Fruit fly (Drosophila melanogaster) Kc167 (cell line): ENCODE measurements around the gene C15.

Source experiments
- Myc ChIP-seq: fragments of >200 bp; optimal IDR thresholded peaks from 2 replicates; lab custom pipeline; 2017; ENCODE audit warnings: missing external identifiers
- Sin3A ChIP-seq: fragments of >200 bp; optimal IDR thresholded peaks from 2 replicates; lab custom pipeline; 2018; ENCODE audit warnings: missing external identifiers
- h ChIP-seq: fragments of >200 bp; optimal IDR thresholded peaks from 3 replicates; lab custom pipeline; 2018; ENCODE audit warnings: missing external identifiers
- insv ChIP-seq: fragments of >200 bp; optimal IDR thresholded peaks from 3 replicates; lab custom pipeline; 2018; ENCODE audit warnings: missing external identifiers
- psq ChIP-seq: fragments of >200 bp; optimal IDR thresholded peaks from 2 replicates; lab custom pipeline; 2017; ENCODE audit warnings: missing external identifiers
- ttk ChIP-seq: sonication (Bioruptor generic); optimal IDR thresholded peaks from 2 replicates; lab custom pipeline; 2017; ENCODE audit warnings: missing external identifiers

Gene C15

dm6 chr3R:21499131-21500036 lies at the start of gene C15:
Gene C15, plus strand, starts transcription at chr3R:21499986.
- TF ChIP-seq h (lab: Kevin White, UChicago) (no peak), insv (lab: Kevin White, UChicago) (no peak), Sin3A (lab: Kevin White, UChicago) (no peak), ttk (lab: Kevin White, UChicago) (no peak), Myc (lab: Kevin White, UChicago) (no peak), psq (no peak)

DNA sequence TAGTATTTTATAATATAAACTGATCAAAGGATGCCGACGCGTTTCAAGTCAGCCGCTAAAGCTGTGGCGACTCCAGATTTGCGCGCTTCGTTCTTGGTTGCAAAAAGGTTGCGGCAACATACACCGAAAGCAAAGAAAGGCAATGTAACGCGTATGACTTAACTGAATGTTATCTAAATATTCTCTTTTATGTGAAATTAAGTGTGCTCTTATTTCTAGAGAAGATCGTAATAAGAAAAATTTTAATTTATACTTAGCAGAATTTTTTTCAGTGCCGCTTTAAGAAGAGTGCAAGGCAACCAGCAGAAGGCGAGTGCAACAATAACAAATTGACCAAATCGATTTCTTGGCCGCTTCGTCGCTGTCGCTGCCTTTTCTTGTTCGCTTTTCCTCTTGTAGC lies 47.7 kb upstream of the C15 start:
- TF ChIP-seq insv (lab: Kevin White, UChicago) (no peak), h (lab: Kevin White, UChicago) (no peak), Sin3A (lab: Kevin White, UChicago) (no peak), psq (no peak), Myc (lab: Kevin White, UChicago) (no peak), ttk (lab: Kevin White, UChicago) (no peak)

dm6 chr3R:21456774-21457173 lies 43.0 kb upstream of the C15 start:
- TF ChIP-seq ttk (lab: Kevin White, UChicago): no peak
- TF ChIP-seq Myc (lab: Kevin White, UChicago): no peak
- no peak for TF ChIP-seq insv (lab: Kevin White, UChicago)
- TF ChIP-seq psq: no peak
- TF ChIP-seq h (lab: Kevin White, UChicago): no peak
- TF ChIP-seq Sin3A (lab: Kevin White, UChicago): no peak

dm6 chr3R:21458445-21458844 lies 41.3 kb upstream of the C15 start:
- TF ChIP-seq Sin3A (lab: Kevin White, UChicago): no peak
- no peak for TF ChIP-seq Myc (lab: Kevin White, UChicago)
- TF ChIP-seq psq: no peak
- no peak for TF ChIP-seq h (lab: Kevin White, UChicago)
- TF ChIP-seq ttk (lab: Kevin White, UChicago): no peak
- TF ChIP-seq insv (lab: Kevin White, UChicago): no peak

dm6 chr3R:21459948-21460347 lies 39.8 kb upstream of the C15 start:
- TF ChIP-seq psq (no peak), Sin3A (lab: Kevin White, UChicago) (no peak), ttk (lab: Kevin White, UChicago) (no peak), h (lab: Kevin White, UChicago) (no peak)

- TF ChIP-seq psq (no peak), Sin3A (lab: Kevin White, UChicago) (no peak), insv (lab: Kevin White, UChicago) (no peak)
Observed at dm6 chr3R:21470272-21470671, 29.5 kb upstream of the C15 start.

DNA sequence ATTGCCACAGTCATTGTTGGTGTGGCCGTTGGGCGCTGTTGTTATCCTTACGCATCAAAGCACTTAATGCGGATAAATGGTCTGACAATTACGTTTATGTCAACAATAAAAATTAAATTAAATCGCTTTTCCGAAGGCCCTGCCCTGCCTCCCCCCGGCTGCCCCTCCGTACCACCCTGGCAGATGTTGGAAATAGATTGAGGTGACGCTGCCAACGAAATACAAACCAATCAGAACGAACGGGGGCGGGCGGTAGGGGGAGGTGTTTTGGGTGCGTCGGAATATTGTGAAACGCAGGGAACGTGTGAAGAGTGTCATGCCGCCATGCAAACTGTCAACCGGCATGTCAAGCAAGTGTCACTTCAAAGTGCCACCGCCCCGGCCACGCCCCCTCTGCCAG lies 28.6 kb upstream of the C15 start:
- TF ChIP-seq insv (lab: Kevin White, UChicago): no peak
- no peak for TF ChIP-seq ttk (lab: Kevin White, UChicago)
- no peak for TF ChIP-seq Myc (lab: Kevin White, UChicago)
- TF ChIP-seq h (lab: Kevin White, UChicago): no peak
- TF ChIP-seq psq: no peak

DNA sequence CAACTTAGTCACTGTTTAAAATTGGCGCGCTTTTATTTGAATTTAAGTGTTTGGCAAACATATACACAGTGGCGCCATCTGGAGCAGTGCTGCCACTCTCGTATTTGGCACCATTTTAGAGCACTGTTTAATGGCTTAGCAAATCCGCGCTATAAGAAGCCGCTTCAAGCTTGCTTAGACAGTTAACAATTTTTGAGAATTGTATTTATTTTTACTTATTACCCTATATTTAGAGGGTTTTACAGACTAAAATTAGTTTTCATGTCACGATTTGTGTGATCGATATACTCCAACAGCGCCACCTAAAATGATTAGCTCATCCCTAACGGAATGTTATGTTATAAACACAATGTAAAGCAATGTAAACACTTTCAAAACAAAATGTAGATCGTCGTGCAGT lies 17.8 kb upstream of the C15 start, which contains the start of gene Fancm:
Gene Fancm, plus strand, starts transcription at position 366 of the 400 bp plus-strand sequence.
- TF ChIP-seq insv (lab: Kevin White, UChicago): no peak
- TF ChIP-seq ttk (lab: Kevin White, UChicago): no peak
- no peak for TF ChIP-seq h (lab: Kevin White, UChicago)
- no peak for TF ChIP-seq psq

- no peak for TF ChIP-seq psq
- no peak for TF ChIP-seq insv (lab: Kevin White, UChicago)
- no peak for TF ChIP-seq h (lab: Kevin White, UChicago)
- TF ChIP-seq Myc (lab: Kevin White, UChicago): no peak
- no peak for TF ChIP-seq ttk (lab: Kevin White, UChicago)
- no peak for TF ChIP-seq Sin3A (lab: Kevin White, UChicago)
Observed at dm6 chr3R:21487706-21488406, 11.9 kb upstream of the C15 start.

DNA sequence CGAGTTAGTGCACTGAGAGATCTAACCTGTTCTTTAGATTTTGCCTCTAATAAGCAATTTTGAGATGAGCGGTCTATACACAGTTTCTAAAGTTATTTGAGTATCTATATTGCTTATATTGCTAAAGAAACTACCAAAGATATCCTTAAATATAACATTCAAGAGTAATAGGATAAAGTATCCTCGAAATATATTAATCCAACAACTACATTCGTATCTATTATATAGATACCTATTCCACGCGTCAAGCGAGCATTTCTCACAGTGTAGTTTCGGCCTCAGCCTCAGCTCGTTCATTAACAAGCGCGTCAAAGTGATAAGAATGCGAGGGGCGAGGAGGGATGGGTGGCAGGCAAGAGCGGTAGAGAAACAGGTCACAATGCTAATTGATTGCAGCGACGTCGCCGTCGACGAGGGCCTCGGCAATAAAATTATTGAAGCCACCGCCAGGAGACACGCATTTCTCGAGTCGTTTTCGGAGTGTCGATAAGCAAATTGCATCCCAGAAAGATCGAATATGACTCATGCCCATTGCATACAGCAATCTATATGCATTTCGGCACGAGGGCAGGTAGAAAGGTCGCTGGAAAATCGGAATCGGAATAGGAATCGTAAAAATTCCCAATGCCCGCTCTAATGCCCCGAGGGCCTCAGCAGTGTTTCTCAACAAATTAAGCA lies 6.1 kb upstream of the C15 start:
- TF ChIP-seq Myc (lab: Kevin White, UChicago): no peak
- TF ChIP-seq insv (lab: Kevin White, UChicago): no peak
- no peak for TF ChIP-seq h (lab: Kevin White, UChicago)
- no peak for TF ChIP-seq ttk (lab: Kevin White, UChicago)
- no peak for TF ChIP-seq psq
- TF ChIP-seq Sin3A (lab: Kevin White, UChicago): no peak

DNA sequence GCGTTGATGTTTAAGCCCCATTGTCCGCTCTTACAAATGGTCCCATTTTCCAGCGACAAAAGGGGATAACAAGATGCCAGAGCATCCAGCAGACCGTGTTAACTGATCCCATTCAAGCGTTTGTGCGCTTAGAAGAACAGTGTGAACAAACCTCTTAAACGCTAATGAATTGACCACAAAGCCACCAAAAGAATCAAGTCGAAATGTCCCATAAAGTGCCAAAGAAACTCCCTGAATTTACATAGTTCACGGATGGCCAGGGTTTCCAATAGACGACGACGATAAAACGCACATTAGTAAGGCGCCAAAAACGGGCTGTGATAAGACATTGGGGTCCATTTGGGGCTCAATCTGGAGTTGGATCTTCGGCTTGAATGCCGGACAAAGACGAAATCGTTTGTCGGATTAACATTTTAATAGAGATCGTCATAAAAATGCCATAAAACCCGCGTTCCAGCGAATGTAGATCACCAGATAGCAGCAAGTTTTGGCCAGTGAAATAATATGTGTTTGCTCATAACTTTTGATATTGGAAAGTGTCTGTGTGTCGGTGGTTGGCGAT lies 1.6 kb downstream of the C15 start:
- TF ChIP-seq h (lab: Kevin White, UChicago): no peak
- no peak for TF ChIP-seq psq
- no peak for TF ChIP-seq Myc (lab: Kevin White, UChicago)
